Worm (Caenorhabditis elegans) whole organism, L1 larva: Measurements from ENCODE around the gene insc-1.

Experiments used
- C04F5.9 ChIP-seq: sonication (generic microtip); optimal IDR thresholded peaks from 2 replicates; lab custom pipeline; 2016; ENCODE audit warnings: missing genetic modification characterization, missing compliant biosample characterization
- C34B4.2 ChIP-seq: sonication (generic microtip); optimal IDR thresholded peaks from 2 replicates; lab custom pipeline; 2017; ENCODE audit warnings: mild to moderate bottlenecking, missing genetic modification characterization, missing compliant biosample characterization
- Y116A8C.19 ChIP-seq: sonication (generic microtip); optimal IDR thresholded peaks from 2 replicates; lab custom pipeline; 2016; ENCODE audit warnings: missing compliant biosample characterization, missing genetic modification characterization, borderline replicate concordance
- aha-1 ChIP-seq: fragments of 150-350 bp; optimal IDR thresholded peaks from 2 replicates; lab custom pipeline; 2014; ENCODE audit warnings: missing biosample characterization, missing genetic modification characterization
- alr-1 ChIP-seq: fragments of 200-800 bp; sonication (Bioruptor generic); optimal IDR thresholded peaks from 2 replicates; lab custom pipeline; 2018; ENCODE audit warnings: borderline replicate concordance, mild to moderate bottlenecking, missing genetic modification characterization, missing compliant biosample characterization
- aly-2 ChIP-seq: fragments of 150-350 bp; optimal IDR thresholded peaks from 2 replicates; lab custom pipeline; 2014; ENCODE audit warnings: missing biosample characterization, missing genetic modification characterization
- ceh-8 ChIP-seq: fragments of 200-800 bp; sonication (Bioruptor generic); optimal IDR thresholded peaks from 2 replicates; lab custom pipeline; 2018; ENCODE audit warnings: mild to moderate bottlenecking, missing genetic modification characterization, moderate library complexity, missing compliant biosample characterization
- ceh-88 ChIP-seq: fragments of 200-800 bp; sonication (Bioruptor generic); IDR thresholded peaks from 2 replicates; pipeline ENCODE4 v1.3.6; 2022; ENCODE audit warnings: missing genetic modification characterization, missing compliant biosample characterization
- efl-1 ChIP-seq, 4 experiments: fragments of 150-350 bp; optimal IDR thresholded peaks in 3 of 4; peaks in 1 of 4; 1 replicate in 1 of 4; 2 replicates in 3 of 4; lab custom pipeline; 2014; ENCODE audit warnings: missing biosample characterization in 2 of 4, missing genetic modification characterization in 2 of 4, missing genetic modification reagents in 2 of 4
- egl-27 ChIP-seq, 2 experiments: fragments of 150-350 bp in 1 of 2; sonication (generic microtip); optimal IDR thresholded peaks; 3 replicates each; lab custom pipeline; 2017 to 2018; ENCODE audit warnings: missing biosample characterization in 2 of 2, missing genetic modification characterization in 2 of 2, missing genetic modification reagents in 2 of 2
- elt-2 ChIP-seq: sonication (generic microtip); optimal IDR thresholded peaks from 2 replicates; lab custom pipeline; 2016; ENCODE audit warnings: missing genetic modification characterization, mild to moderate bottlenecking, inconsistent platforms, missing compliant biosample characterization, missing genetic modification reagents
- elt-3 ChIP-seq, 6 experiments: fragments of 150-350 bp in 1 of 6; sonication (generic microtip); optimal IDR thresholded peaks; 2 replicates each; lab custom pipeline; 2017 to 2018; ENCODE audit warnings: missing biosample characterization in 6 of 6, missing genetic modification characterization in 6 of 6, inconsistent platforms in 1 of 6
- fkh-4 ChIP-seq: sonication (generic microtip); optimal IDR thresholded peaks from 2 replicates; lab custom pipeline; 2016; ENCODE audit warnings: missing compliant biosample characterization, missing genetic modification characterization, borderline replicate concordance
- grh-1 ChIP-seq: fragments of 200-800 bp; sonication (Bioruptor generic); IDR thresholded peaks from 2 replicates; pipeline ENCODE4 v1.3.6; 2022; ENCODE audit warnings: missing genetic modification reagents, missing genetic modification characterization, missing compliant biosample characterization
- hlh-17 ChIP-seq: fragments of 200-800 bp; sonication (Bioruptor generic); optimal IDR thresholded peaks from 2 replicates; lab custom pipeline; 2018; ENCODE audit warnings: missing genetic modification characterization, mild to moderate bottlenecking, missing compliant biosample characterization, moderate library complexity, borderline replicate concordance
- hlh-4 ChIP-seq: sonication (generic microtip); optimal IDR thresholded peaks from 2 replicates; lab custom pipeline; 2016; ENCODE audit warnings: mild to moderate bottlenecking, missing genetic modification characterization, missing compliant biosample characterization
- lin-13 ChIP-seq: fragments of 150-350 bp; optimal IDR thresholded peaks from 2 replicates; lab custom pipeline; 2014; ENCODE audit warnings: missing biosample characterization, missing genetic modification reagents, missing genetic modification characterization
- lin-14 ChIP-seq: fragments of 200-800 bp; sonication (Bioruptor generic); optimal IDR thresholded peaks from 2 replicates; lab custom pipeline; 2018; ENCODE audit warnings: mild to moderate bottlenecking, missing genetic modification characterization, moderate library complexity, missing compliant biosample characterization
- lin-15B ChIP-seq: fragments of 150-350 bp; sonication (generic microtip); optimal IDR thresholded peaks from 3 replicates; lab custom pipeline; 2014; ENCODE audit warnings: missing biosample characterization, missing genetic modification characterization
- lin-39 ChIP-seq: fragments of 150-350 bp; optimal IDR thresholded peaks from 2 replicates; lab custom pipeline; 2014; ENCODE audit warnings: missing biosample characterization, missing genetic modification reagents, missing genetic modification characterization
- lir-3 ChIP-seq: sonication (generic microtip); optimal IDR thresholded peaks from 2 replicates; lab custom pipeline; 2016; ENCODE audit warnings: mild to moderate bottlenecking, missing genetic modification characterization, moderate library complexity, missing compliant biosample characterization; ENCODE audit not compliant: poor library complexity
- mab-9 ChIP-seq: fragments of 200-800 bp; sonication (Bioruptor generic); IDR thresholded peaks from 2 replicates; pipeline ENCODE4 v1.3.6; 2022; ENCODE audit warnings: missing genetic modification reagents, missing genetic modification characterization, missing compliant biosample characterization
- mdl-1 ChIP-seq, 2 experiments: fragments of 150-350 bp; optimal IDR thresholded peaks; 2 replicates each; lab custom pipeline; 2014 to 2017; ENCODE audit warnings: missing biosample characterization in 2 of 2, missing genetic modification characterization in 2 of 2, inconsistent platforms in 1 of 2
- mep-1 ChIP-seq: fragments of 150-350 bp; optimal IDR thresholded peaks from 2 replicates; lab custom pipeline; 2014; ENCODE audit warnings: missing biosample characterization, missing genetic modification characterization
- nhr-11 ChIP-seq: fragments of 150-350 bp; optimal IDR thresholded peaks from 2 replicates; lab custom pipeline; 2014; ENCODE audit warnings: missing biosample characterization, missing genetic modification characterization
- nhr-12 ChIP-seq: sonication (generic microtip); optimal IDR thresholded peaks from 2 replicates; lab custom pipeline; 2017; ENCODE audit warnings: missing biosample characterization, missing genetic modification characterization
- nhr-19 ChIP-seq: fragments of 200-800 bp; sonication (Bioruptor generic); conservative IDR thresholded peaks from 2 replicates; pipeline ENCODE4 v1.3.6; 2022; ENCODE audit warnings: missing genetic modification characterization, missing compliant biosample characterization
- nhr-47 ChIP-seq: sonication (generic microtip); optimal IDR thresholded peaks from 2 replicates; lab custom pipeline; 2016; ENCODE audit warnings: mild to moderate bottlenecking, missing genetic modification characterization, moderate library complexity, missing compliant biosample characterization
- nhr-71 ChIP-seq: sonication (generic microtip); optimal IDR thresholded peaks from 2 replicates; lab custom pipeline; 2016; ENCODE audit warnings: mild to moderate bottlenecking, missing genetic modification characterization, moderate library complexity, missing compliant biosample characterization
- nhr-76 ChIP-seq: sonication (generic microtip); optimal IDR thresholded peaks from 2 replicates; lab custom pipeline; 2017; ENCODE audit warnings: missing biosample characterization, missing genetic modification characterization
- nhr-77 ChIP-seq: fragments of 150-350 bp; optimal IDR thresholded peaks from 2 replicates; lab custom pipeline; 2014; ENCODE audit warnings: missing biosample characterization, missing genetic modification characterization
- nhr-84 ChIP-seq: sonication (generic microtip); optimal IDR thresholded peaks from 2 replicates; lab custom pipeline; 2017; ENCODE audit warnings: missing biosample characterization, missing genetic modification characterization
- nhr-90 ChIP-seq: sonication (generic microtip); optimal IDR thresholded peaks from 2 replicates; lab custom pipeline; 2016; ENCODE audit warnings: mild to moderate bottlenecking, missing genetic modification characterization, missing compliant biosample characterization; ENCODE audit not compliant: poor library complexity
- pax-3 ChIP-seq: fragments of 200-800 bp; sonication (Bioruptor generic); optimal IDR thresholded peaks from 2 replicates; lab custom pipeline; 2018; ENCODE audit warnings: mild to moderate bottlenecking, missing genetic modification characterization, moderate library complexity, missing compliant biosample characterization
- pqm-1 ChIP-seq: sonication (generic microtip); optimal IDR thresholded peaks from 3 replicates; lab custom pipeline; 2017; ENCODE audit warnings: missing biosample characterization, missing genetic modification characterization
- sox-4 ChIP-seq: sonication (generic microtip); optimal IDR thresholded peaks from 2 replicates; lab custom pipeline; 2016; ENCODE audit warnings: missing genetic modification characterization, missing compliant biosample characterization
- sptf-1 ChIP-seq: fragments of 150-350 bp; optimal IDR thresholded peaks from 2 replicates; lab custom pipeline; 2014; ENCODE audit warnings: missing biosample characterization, missing genetic modification characterization
- sup-37 ChIP-seq: fragments of 200-800 bp; sonication (Bioruptor generic); optimal IDR thresholded peaks from 2 replicates; lab custom pipeline; 2018; ENCODE audit warnings: mild to moderate bottlenecking, missing genetic modification characterization, missing compliant biosample characterization
- tbx-2 ChIP-seq: sonication (generic microtip); optimal IDR thresholded peaks from 2 replicates; lab custom pipeline; 2016; ENCODE audit warnings: missing genetic modification characterization, missing compliant biosample characterization
- unc-130 ChIP-seq: fragments of 150-350 bp; optimal IDR thresholded peaks from 2 replicates; lab custom pipeline; 2017; ENCODE audit warnings: missing biosample characterization, missing genetic modification characterization, inconsistent platforms
- unc-30 ChIP-seq: sonication (generic microtip); optimal IDR thresholded peaks from 2 replicates; lab custom pipeline; 2017; ENCODE audit warnings: missing biosample characterization, missing genetic modification characterization
- unc-86 ChIP-seq: sonication (generic microtip); optimal IDR thresholded peaks from 2 replicates; lab custom pipeline; 2016; ENCODE audit warnings: missing genetic modification characterization, missing compliant biosample characterization
- unc-98 ChIP-seq: fragments of 200-800 bp; sonication (Bioruptor generic); IDR thresholded peaks from 2 replicates; pipeline ENCODE4 v1.3.6; 2022; ENCODE audit warnings: missing genetic modification characterization, missing compliant biosample characterization
- xbp-1 ChIP-seq: sonication (generic microtip); optimal IDR thresholded peaks from 2 replicates; lab custom pipeline; 2016; ENCODE audit warnings: missing genetic modification characterization, missing compliant biosample characterization
- zag-1 ChIP-seq: fragments of 150-350 bp; optimal IDR thresholded peaks from 2 replicates; lab custom pipeline; 2014; ENCODE audit warnings: missing biosample characterization, missing genetic modification characterization
- ztf-11 ChIP-seq, 2 experiments: sonication (generic microtip); optimal IDR thresholded peaks; 2 replicates each; lab custom pipeline; 2016 to 2017; ENCODE audit warnings: missing genetic modification characterization in 2 of 2, missing biosample characterization in 1 of 2, missing compliant biosample characterization in 1 of 2

insc-1 gene

DNA sequence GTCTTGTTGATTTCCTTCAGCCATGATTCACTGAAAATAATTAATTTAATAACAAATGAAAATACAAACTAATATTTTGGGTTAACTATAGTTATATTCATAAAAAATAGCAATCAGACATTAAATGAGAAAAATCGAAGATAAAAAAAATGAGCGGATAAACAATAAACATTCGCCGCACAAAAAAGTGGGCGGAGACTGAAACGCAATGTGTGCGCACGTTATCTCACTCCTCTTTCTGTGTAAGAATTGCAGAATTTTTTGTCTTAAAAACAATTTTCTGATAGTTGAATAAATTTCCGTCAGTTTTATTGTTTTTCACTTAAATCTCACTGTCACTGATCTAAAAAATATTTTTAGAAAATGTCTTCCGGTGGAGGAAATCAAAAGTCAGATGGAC lies 15.4 kb downstream of the insc-1 start, which contains the start of the genes mtch-1 and rpb-4 (continued):
- no peak for TF ChIP-seq nhr-77 (tag; lab: Kevin White, UChicago)
- no peak for TF ChIP-seq unc-98
- TF ChIP-seq hlh-17 (GFP tag; lab: Kevin White, UChicago) = no peak
- TF ChIP-seq sox-4 (tag; lab: Kevin White, UChicago) = no peak
- no peak for TF ChIP-seq nhr-84 (tag; lab: Kevin White, UChicago)
- no peak for TF ChIP-seq sptf-1 (tag; lab: Kevin White, UChicago)
- no peak for TF ChIP-seq lin-39
- TF ChIP-seq lir-3 (tag; lab: Kevin White, UChicago) = peak; percentile 54
- no peak for TF ChIP-seq nhr-76
- TF ChIP-seq xbp-1 = peak; percentile 29
- TF ChIP-seq C34B4.2 = no peak
- TF ChIP-seq C04F5.9 (tag; lab: Kevin White, UChicago) = no peak
- TF ChIP-seq ztf-11 (tag; optimal IDR thresholded peaks at IDR 0.05; lab: Kevin White, UChicago) = no peak
- TF ChIP-seq pax-3 (tag; lab: Kevin White, UChicago) = no peak
- TF ChIP-seq ceh-88 = no peak
- no peak for TF ChIP-seq unc-86 (tag; lab: Kevin White, UChicago)
- TF ChIP-seq nhr-11 (tag; lab: Kevin White, UChicago) = no peak
- no peak for TF ChIP-seq alr-1 (tag; lab: Kevin White, UChicago)
- TF ChIP-seq sup-37 (GFP tag; lab: Kevin White, UChicago) = no peak
- peak; percentile 30 to 39 for TF ChIP-seq efl-1 (optimal IDR thresholded peaks at IDR 0.05; lab: Kevin White, UChicago)
- peak; percentile 12 to 14 for TF ChIP-seq efl-1 (GFP tag; optimal IDR thresholded peaks at IDR 0.05 in 1 of 2; lab: Kevin White, UChicago)
- no peak for TF ChIP-seq mab-9 (GFP tag; lab: Robert Waterston, UW)
- no peak for TF ChIP-seq Y116A8C.19 (tag; lab: Kevin White, UChicago)
- no peak for TF ChIP-seq lin-15B (tag; lab: Kevin White, UChicago)
- peak; percentile 1 for TF ChIP-seq unc-130 (tag; lab: Kevin White, UChicago)
- no peak for TF ChIP-seq ceh-8 (GFP tag; lab: Kevin White, UChicago)
- TF ChIP-seq hlh-4 (tag; lab: Kevin White, UChicago) = no peak
- TF ChIP-seq zag-1 (tag; lab: Kevin White, UChicago) = no peak
- no peak for TF ChIP-seq pqm-1 (tag; lab: Kevin White, UChicago)
- TF ChIP-seq aha-1 (tag; lab: Kevin White, UChicago) = no peak
- TF ChIP-seq elt-2 = no peak
- no peak for TF ChIP-seq egl-27 (tag; optimal IDR thresholded peaks at IDR 0.05; lab: Kevin White, UChicago)
- no peak for TF ChIP-seq aly-2 (tag; lab: Kevin White, UChicago)
- peak; percentile 35 for TF ChIP-seq lin-14 (GFP tag; lab: Kevin White, UChicago)
- TF ChIP-seq nhr-12 (tag; lab: Kevin White, UChicago) = no peak
- no peak for TF ChIP-seq grh-1
- TF ChIP-seq unc-30 (tag; lab: Kevin White, UChicago) = no peak
- TF ChIP-seq nhr-71 = peak; percentile 33

DNA sequence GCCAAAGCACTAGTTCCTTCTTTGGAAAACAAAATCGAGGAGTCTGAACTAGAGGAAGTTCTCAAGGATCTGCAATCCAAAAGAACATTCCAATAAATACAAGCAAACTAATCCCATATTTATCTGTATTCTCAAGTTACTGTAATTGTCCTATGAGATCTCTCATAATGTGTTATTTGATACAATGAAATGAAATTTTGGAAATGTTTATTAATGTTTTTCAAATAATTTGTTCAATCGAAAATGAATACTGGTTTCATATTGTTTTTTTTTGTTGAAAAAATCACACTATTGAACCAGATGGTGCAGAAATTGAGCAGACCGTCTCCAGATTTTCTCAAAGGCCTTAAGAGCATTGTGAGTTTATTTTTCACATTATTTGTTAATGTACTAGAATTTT lies 16.3 kb downstream of the insc-1 start, which contains the start of gene F43E2.1:
F43E2.1 (plus strand) TSS at position 301 of the 400 bp plus-strand sequence.
- TF ChIP-seq efl-1 (optimal IDR thresholded peaks at IDR 0.05; lab: Kevin White, UChicago) (no peak), efl-1 (GFP tag; optimal IDR thresholded peaks at IDR 0.05 in 1 of 2; lab: Kevin White, UChicago) (peak in 1 of 2 experiments; percentile 79), alr-1 (tag; lab: Kevin White, UChicago) (no peak), elt-3 (tag; optimal IDR thresholded peaks at IDR 0.05; lab: Kevin White, UChicago) (no peak)

DNA sequence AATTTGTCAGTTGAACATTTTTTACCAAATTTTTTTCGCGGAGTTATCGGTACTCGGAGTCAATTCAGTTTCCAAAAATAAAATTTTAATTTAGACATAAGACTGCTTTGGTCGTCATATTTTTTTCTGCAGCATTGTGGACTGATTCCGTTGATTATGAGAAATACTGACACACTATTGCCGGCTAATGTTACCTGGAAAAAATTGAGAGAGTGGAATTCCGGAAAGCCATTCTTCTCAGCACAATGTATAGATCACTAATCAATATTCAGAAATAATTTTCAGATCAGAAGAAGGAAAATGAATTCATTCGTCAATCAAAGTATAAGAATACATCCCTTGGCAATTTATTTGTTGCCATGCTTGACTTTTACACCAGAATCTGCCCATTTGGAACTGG lies 20.3 kb downstream of the insc-1 start, which contains the start of gene C07D10.6:
C07D10.6 (plus strand) TSS at position 301 of the 400 bp plus-strand sequence.
- no peak for TF ChIP-seq mep-1 (tag; lab: Kevin White, UChicago)
- TF ChIP-seq nhr-47 = no peak
- TF ChIP-seq mdl-1 (tag; optimal IDR thresholded peaks at IDR 0.05; lab: Kevin White, UChicago) = no peak
- no peak for TF ChIP-seq nhr-19 (GFP tag; lab: Robert Waterston, UW)
- no peak for TF ChIP-seq unc-98
- TF ChIP-seq elt-3 (tag; optimal IDR thresholded peaks at IDR 0.05; lab: Kevin White, UChicago) = no peak
- no peak for TF ChIP-seq nhr-12 (tag; lab: Kevin White, UChicago)
- no peak for TF ChIP-seq nhr-90 (tag; lab: Kevin White, UChicago)
- no peak for TF ChIP-seq fkh-4 (tag; lab: Kevin White, UChicago)
- TF ChIP-seq tbx-2 (tag; lab: Kevin White, UChicago) = no peak
- no peak for TF ChIP-seq unc-86 (tag; lab: Kevin White, UChicago)
- TF ChIP-seq lin-13 = no peak
